Worm (Caenorhabditis elegans): ENCODE data around the gene F57G9.3.

DNA sequence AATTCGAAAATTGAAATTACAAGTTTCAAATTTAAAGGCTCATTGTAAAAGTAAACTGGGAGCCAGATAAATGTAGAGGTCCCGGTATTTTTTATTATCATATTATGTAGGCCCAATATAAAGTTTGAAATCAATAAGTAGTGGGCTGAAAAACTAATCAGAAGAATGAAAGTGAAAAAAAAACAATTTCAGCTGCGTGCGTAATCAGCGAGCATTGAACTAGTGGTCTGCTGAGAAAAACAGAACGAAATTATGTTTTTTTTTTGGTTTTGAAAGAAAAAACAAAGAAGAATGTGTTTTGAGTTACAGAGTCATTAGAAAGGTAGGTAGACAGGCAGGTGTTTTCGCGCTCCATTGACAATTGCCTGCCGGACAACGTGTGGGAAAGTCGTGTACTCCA lies 1.3 kb downstream of the F57G9.3 start, which contains the start of gene sre-31:
- no peak for TF ChIP-seq mdl-1 (tag; optimal IDR thresholded peaks at IDR 0.05)
- TF ChIP-seq ztf-4 (tag; optimal IDR thresholded peaks at IDR 0.05): no peak
- TF ChIP-seq egl-27 (tag; optimal IDR thresholded peaks at IDR 0.05): no peak
- no peak for TF ChIP-seq ztf-11 (tag; optimal IDR thresholded peaks at IDR 0.05)
- TF ChIP-seq R02D3.7 (tag; optimal IDR thresholded peaks at IDR 0.05): no peak
- no peak for TF ChIP-seq aly-2 (tag; optimal IDR thresholded peaks at IDR 0.05)
- no peak for TF ChIP-seq nhr-12 (tag; optimal IDR thresholded peaks at IDR 0.05)
- no peak for TF ChIP-seq ceh-9 (tag; optimal IDR thresholded peaks at IDR 0.05)
- TF ChIP-seq nhr-76 (tag; optimal IDR thresholded peaks at IDR 0.05): no peak
- TF ChIP-seq fos-1 (tag; optimal IDR thresholded peaks at IDR 0.05): no peak
- TF ChIP-seq lsy-12 (tag; optimal IDR thresholded peaks at IDR 0.05): no peak
- TF ChIP-seq ama-1 (optimal IDR thresholded peaks at IDR 0.05): no peak
- no peak for TF ChIP-seq zag-1 (tag; optimal IDR thresholded peaks at IDR 0.05)
- TF ChIP-seq daf-12 (tag; optimal IDR thresholded peaks at IDR 0.05): no peak

All from whole organism, L3 larva.